Worm (Caenorhabditis elegans) whole organism, young adult: ENCODE measurements around the gene Y45F10B.8.

Experiments
- B0261.1 ChIP-seq: sonication (generic microtip); optimal IDR thresholded peaks from 2 replicates; lab custom pipeline; 2016; ENCODE audit warnings: mild to moderate bottlenecking, missing genetic modification characterization, moderate library complexity, missing compliant biosample characterization
- C17E4.6 ChIP-seq: fragments of 200-800 bp; sonication (Bioruptor generic); IDR thresholded peaks from 2 replicates; pipeline ENCODE4 v1.3.6; 2022; ENCODE audit warnings: missing genetic modification reagents, missing genetic modification characterization, missing compliant biosample characterization
- D2030.7 ChIP-seq: fragments of 200-800 bp; sonication (Bioruptor generic); IDR thresholded peaks from 2 replicates; pipeline ENCODE4 v1.3.6; 2022; ENCODE audit warnings: missing genetic modification reagents, missing genetic modification characterization, missing compliant biosample characterization
- F23B12.7 ChIP-seq: sonication (generic microtip); optimal IDR thresholded peaks from 2 replicates; lab custom pipeline; 2017; ENCODE audit warnings: missing genetic modification characterization, mild to moderate bottlenecking, missing compliant biosample characterization, antibody characterized with exemption, moderate library complexity; ENCODE audit not compliant: insufficient read depth
- F33H1.4 ChIP-seq: fragments of 200-800 bp; sonication (Bioruptor generic); IDR thresholded peaks from 2 replicates; pipeline ENCODE4 v1.3.6; 2022; ENCODE audit warnings: missing genetic modification reagents, missing genetic modification characterization, missing compliant biosample characterization
- F37B4.10 ChIP-seq: fragments of 200-800 bp; sonication (Bioruptor generic); IDR thresholded peaks from 2 replicates; pipeline ENCODE4 v1.3.6; 2022; ENCODE audit warnings: missing genetic modification characterization, missing compliant biosample characterization
- F49E8.2 ChIP-seq: sonication (generic microtip); optimal IDR thresholded peaks from 3 replicates; lab custom pipeline; 2017; ENCODE audit warnings: missing genetic modification characterization, mild to moderate bottlenecking, missing compliant biosample characterization, antibody characterized with exemption, moderate library complexity; ENCODE audit not compliant: insufficient read depth
- F52B5.7 ChIP-seq: sonication (generic microtip); optimal IDR thresholded peaks from 2 replicates; lab custom pipeline; 2016; ENCODE audit warnings: mild to moderate bottlenecking, missing genetic modification characterization, missing compliant biosample characterization
- F57A8.1 ChIP-seq: fragments of 200-800 bp; sonication (Bioruptor generic); optimal IDR thresholded peaks from 2 replicates; lab custom pipeline; 2018; ENCODE audit warnings: mild to moderate bottlenecking, missing genetic modification characterization, moderate library complexity, missing compliant biosample characterization
- Y53F4B.3 ChIP-seq: fragments of 200-800 bp; sonication (Bioruptor generic); IDR thresholded peaks from 2 replicates; pipeline ENCODE4 v1.3.6; 2022; ENCODE audit warnings: missing genetic modification reagents, missing genetic modification characterization, missing compliant biosample characterization
- Y53G8AR.9 ChIP-seq: fragments of 200-800 bp; sonication (Bioruptor generic); conservative IDR thresholded peaks from 2 replicates; pipeline ENCODE4 v1.3.6; 2022; ENCODE audit warnings: missing genetic modification reagents, missing genetic modification characterization, missing compliant biosample characterization
- Y56A3A.18 ChIP-seq: fragments of 200-800 bp; sonication (Bioruptor generic); IDR thresholded peaks from 2 replicates; pipeline ENCODE4 v1.3.6; 2022; ENCODE audit warnings: missing genetic modification reagents, missing genetic modification characterization, missing compliant biosample characterization
- Y95B8A.8 ChIP-seq: fragments of 200-800 bp; sonication (Bioruptor generic); IDR thresholded peaks from 2 replicates; pipeline ENCODE4 v1.3.6; 2022; ENCODE audit warnings: missing genetic modification reagents, missing genetic modification characterization, missing compliant biosample characterization
- akir-1 ChIP-seq: fragments of 200-800 bp; sonication (Bioruptor generic); optimal IDR thresholded peaks from 2 replicates; lab custom pipeline; 2018; ENCODE audit warnings: mild to moderate bottlenecking, missing genetic modification characterization, moderate library complexity, missing compliant biosample characterization
- attf-5 ChIP-seq: fragments of 200-800 bp; sonication (Bioruptor generic); optimal IDR thresholded peaks from 2 replicates; lab custom pipeline; 2018; ENCODE audit warnings: mild to moderate bottlenecking, missing genetic modification characterization, missing compliant biosample characterization
- attf-6 ChIP-seq: fragments of 200-800 bp; sonication (Bioruptor generic); IDR thresholded peaks from 2 replicates; pipeline ENCODE4 v1.3.6; 2022; ENCODE audit warnings: missing genetic modification reagents, missing genetic modification characterization, missing compliant biosample characterization
- bed-2 ChIP-seq: fragments of 200-800 bp; sonication (Bioruptor generic); IDR thresholded peaks from 2 replicates; pipeline ENCODE4 v1.3.6; 2022; ENCODE audit warnings: missing genetic modification reagents, missing genetic modification characterization, missing compliant biosample characterization
- cebp-1 ChIP-seq, 2 experiments: fragments of 200-800 bp in 1 of 2; sonication (Bioruptor generic) in 1 of 2; sonication (generic microtip) in 1 of 2; IDR thresholded peaks in 1 of 2; optimal IDR thresholded peaks in 1 of 2; 2 replicates each; pipeline versions ENCODE4 v1.3.6 to Lab custom; 2017 to 2022; ENCODE audit warnings: missing compliant biosample characterization in 2 of 2, missing genetic modification characterization in 2 of 2, mild to moderate bottlenecking in 1 of 2, missing genetic modification reagents in 1 of 2, moderate library complexity in 1 of 2
- ceh-100 ChIP-seq: fragments of 200-800 bp; sonication (Bioruptor generic); IDR thresholded peaks from 2 replicates; pipeline ENCODE4 v1.3.6; 2022; ENCODE audit warnings: missing genetic modification reagents, missing genetic modification characterization, missing compliant biosample characterization
- ceh-58 ChIP-seq: fragments of 200-800 bp; sonication (Bioruptor generic); IDR thresholded peaks from 2 replicates; pipeline ENCODE4 v1.3.6; 2022; ENCODE audit warnings: missing genetic modification characterization, missing compliant biosample characterization
- ceh-79 ChIP-seq: sonication (generic microtip); optimal IDR thresholded peaks from 2 replicates; lab custom pipeline; 2017; ENCODE audit warnings: mild to moderate bottlenecking, missing genetic modification characterization, missing compliant biosample characterization
- dpff-1 ChIP-seq: sonication (generic microtip); optimal IDR thresholded peaks from 2 replicates; lab custom pipeline; 2017; ENCODE audit warnings: mild to moderate bottlenecking, missing genetic modification characterization, missing compliant biosample characterization
- efl-1 ChIP-seq: fragments of 150-350 bp; optimal IDR thresholded peaks from 2 replicates; lab custom pipeline; 2014; ENCODE audit warnings: missing biosample characterization, missing genetic modification reagents, missing genetic modification characterization
- egl-18 ChIP-seq: fragments of 200-800 bp; sonication (Bioruptor generic); IDR thresholded peaks from 2 replicates; pipeline ENCODE4 v1.3.6; 2022; ENCODE audit warnings: missing genetic modification reagents, missing genetic modification characterization, missing compliant biosample characterization
- egl-44 ChIP-seq: fragments of 200-800 bp; sonication (Bioruptor generic); IDR thresholded peaks from 2 replicates; pipeline ENCODE4 v1.3.6; 2022; ENCODE audit warnings: missing genetic modification reagents, missing genetic modification characterization, missing compliant biosample characterization
- hmg-1.2 ChIP-seq: fragments of 200-800 bp; sonication (Bioruptor generic); IDR thresholded peaks from 2 replicates; pipeline ENCODE4 v1.3.6; 2022; ENCODE audit warnings: missing genetic modification reagents, missing genetic modification characterization, missing compliant biosample characterization
- hmg-20 ChIP-seq: fragments of 200-800 bp; sonication (Bioruptor generic); IDR thresholded peaks from 2 replicates; pipeline ENCODE4 v1.3.6; 2022; ENCODE audit warnings: missing genetic modification reagents, missing genetic modification characterization, missing compliant biosample characterization
- hsf-1 ChIP-seq: fragments of 200-800 bp; sonication (Bioruptor generic); IDR thresholded peaks from 2 replicates; pipeline ENCODE4 v1.3.6; 2022; ENCODE audit warnings: missing genetic modification reagents, missing genetic modification characterization, missing compliant biosample characterization
- let-607 ChIP-seq, 2 experiments: fragments of 200-800 bp in 1 of 2; sonication (Bioruptor generic) in 1 of 2; sonication (generic microtip) in 1 of 2; optimal IDR thresholded peaks; 2 replicates each; lab custom pipeline; 2016 to 2018; ENCODE audit warnings: mild to moderate bottlenecking in 2 of 2, missing compliant biosample characterization in 2 of 2, missing genetic modification characterization in 2 of 2, moderate library complexity in 2 of 2, missing genotype in 1 of 2
- lin-54 ChIP-seq: fragments of 200-800 bp; sonication (Bioruptor generic); optimal IDR thresholded peaks from 2 replicates; lab custom pipeline; 2018; ENCODE audit warnings: mild to moderate bottlenecking, missing genetic modification characterization, missing compliant biosample characterization
- mes-4 ChIP-seq: sonication (generic microtip); optimal IDR thresholded peaks from 2 replicates; lab custom pipeline; 2016; ENCODE audit warnings: missing genotype, missing genetic modification characterization, missing compliant biosample characterization
- rec-8 ChIP-seq, 2 experiments: sonication (generic microtip); optimal IDR thresholded peaks; 2 replicates each; lab custom pipeline; 2016; ENCODE audit warnings: mild to moderate bottlenecking in 2 of 2, missing genetic modification characterization in 2 of 2, missing genetic modification reagents in 2 of 2, missing genotype in 2 of 2, missing biosample characterization in 1 of 2, missing compliant biosample characterization in 1 of 2, moderate library complexity in 1 of 2
- repo-1 ChIP-seq: sonication (generic microtip); optimal IDR thresholded peaks from 2 replicates; lab custom pipeline; 2017; ENCODE audit warnings: mild to moderate bottlenecking, missing genetic modification characterization, missing compliant biosample characterization
- snpc-1.1 ChIP-seq: sonication (generic microtip); optimal IDR thresholded peaks from 2 replicates; lab custom pipeline; 2017; ENCODE audit warnings: missing genetic modification characterization, mild to moderate bottlenecking, missing compliant biosample characterization, antibody characterized with exemption, moderate library complexity, missing genotype, missing genetic modification reagents; ENCODE audit not compliant: insufficient read depth
- snpc-3.4 ChIP-seq: sonication (generic microtip); optimal IDR thresholded peaks from 2 replicates; lab custom pipeline; 2017; ENCODE audit warnings: missing genetic modification characterization, mild to moderate bottlenecking, missing compliant biosample characterization, antibody characterized with exemption, moderate library complexity, missing genotype, missing genetic modification reagents
- snpc-4 ChIP-seq, 5 experiments: fragments of 150-350 bp in 1 of 5; sonication (generic microtip) in 4 of 5; optimal IDR thresholded peaks; 2 replicates each; lab custom pipeline; 2014 to 2018; ENCODE audit warnings: missing genetic modification characterization in 5 of 5, missing biosample characterization in 3 of 5, antibody characterized with exemption in 2 of 5, mild to moderate bottlenecking in 2 of 5, missing compliant biosample characterization in 2 of 5, missing genotype in 2 of 5, moderate library complexity in 2 of 5, missing genetic modification reagents in 1 of 5
- somi-1 ChIP-seq: fragments of 200-800 bp; sonication (Bioruptor generic); optimal IDR thresholded peaks from 2 replicates; lab custom pipeline; 2018; ENCODE audit warnings: mild to moderate bottlenecking, missing genetic modification characterization, missing compliant biosample characterization
- tbp1 ChIP-seq: fragments of 200-800 bp; sonication (Bioruptor generic); optimal IDR thresholded peaks from 2 replicates; lab custom pipeline; 2018; ENCODE audit warnings: mild to moderate bottlenecking, missing genetic modification characterization, missing compliant biosample characterization
- unc-130 ChIP-seq: sonication (generic microtip); optimal IDR thresholded peaks from 2 replicates; lab custom pipeline; 2016; ENCODE audit warnings: missing genetic modification reagents, missing genetic modification characterization, missing compliant biosample characterization
- xnd-1 ChIP-seq: sonication (generic microtip); optimal IDR thresholded peaks from 2 replicates; lab custom pipeline; 2016; ENCODE audit warnings: missing genotype, missing genetic modification reagents, missing genetic modification characterization, missing compliant biosample characterization
- ztf-25 ChIP-seq: fragments of 200-800 bp; sonication (Bioruptor generic); IDR thresholded peaks from 2 replicates; pipeline ENCODE4 v1.3.6; 2022; ENCODE audit warnings: missing genetic modification reagents, missing genetic modification characterization, missing compliant biosample characterization
- ztf-26 ChIP-seq: sonication (generic microtip); optimal IDR thresholded peaks from 2 replicates; lab custom pipeline; 2017; ENCODE audit warnings: missing genetic modification characterization, missing compliant biosample characterization

The Y45F10B.8 gene

ce11 chrIV:13591645-13592044 lies 13.6 kb upstream of the Y45F10B.8 start, which contains the start of gene tsp-5:
TSS of gene tsp-5 (minus strand) at chrIV:13591745.
- TF ChIP-seq Y95B8A.8 (GFP tag; lab: Robert Waterston, UW) (no peak), lin-54 (GFP tag; lab: Kevin White, UChicago) (no peak), F37B4.10 (GFP tag; lab: Robert Waterston, UW) (no peak), egl-18 (no peak), ceh-79 (tag; lab: Kevin White, UChicago) (no peak), ceh-58 (GFP tag; lab: Robert Waterston, UW) (no peak), egl-44 (GFP tag; lab: Robert Waterston, UW) (no peak), repo-1 (tag; lab: Kevin White, UChicago) (no peak), dpff-1 (tag; lab: Kevin White, UChicago) (no peak), let-607 (tag; optimal IDR thresholded peaks at IDR 0.05; lab: Kevin White, UChicago) (no peak), Y56A3A.18 (GFP tag; lab: Robert Waterston, UW) (no peak), mes-4 (no peak), hmg-1.2 (GFP tag; lab: Robert Waterston, UW) (no peak), F52B5.7 (no peak), F23B12.7 (tag; lab: Kevin White, UChicago) (no peak), somi-1 (GFP tag; lab: Kevin White, UChicago) (no peak)

ce11 chrIV:13588544-13589043 lies 10.5 kb upstream of the Y45F10B.8 start, which contains the start of gene sru-9:
TSS of gene sru-9 (plus strand) at chrIV:13588993.
- TF ChIP-seq snpc-4 (GFP tag; optimal IDR thresholded peaks at IDR 0.05; lab: Kevin White, UChicago) (peak; percentile 39), snpc-4 (tag; optimal IDR thresholded peaks at IDR 0.05; lab: Kevin White, UChicago) (peak in 3 of 4 experiments; percentile 35 to 90 (median 78)), hmg-1.2 (GFP tag; lab: Robert Waterston, UW) (peak; percentile 65), attf-6 (GFP tag; lab: Robert Waterston, UW) (peak; percentile 82), snpc-1.1 (tag; lab: Kevin White, UChicago) (peak; percentile 25)

ce11 chrIV:13587175-13587574 lies 9.1 kb upstream of the Y45F10B.8 start, which contains the start of gene Y45F10B.12:
TSS of gene Y45F10B.12 (plus strand) at chrIV:13587475.
- no peak for TF ChIP-seq attf-5 (GFP tag; lab: Kevin White, UChicago)
- TF ChIP-seq hsf-1 (GFP tag; lab: Robert Waterston, UW) = no peak
- TF ChIP-seq ceh-100 (GFP tag; lab: Robert Waterston, UW) = no peak
- TF ChIP-seq D2030.7 (GFP tag; lab: Robert Waterston, UW) = no peak
- no peak for TF ChIP-seq xnd-1
- no peak for TF ChIP-seq ztf-25 (GFP tag; lab: Robert Waterston, UW)
- TF ChIP-seq F33H1.4 (GFP tag; lab: Robert Waterston, UW) = no peak
- TF ChIP-seq rec-8 (tag; optimal IDR thresholded peaks at IDR 0.05; lab: Kevin White, UChicago) = no peak
- TF ChIP-seq unc-130 (GFP tag; lab: Kevin White, UChicago) = no peak
- TF ChIP-seq Y53G8AR.9 (GFP tag; lab: Robert Waterston, UW) = no peak
- no peak for TF ChIP-seq bed-2 (GFP tag; lab: Robert Waterston, UW)
- no peak for TF ChIP-seq tbp1
- no peak for TF ChIP-seq snpc-4 (GFP tag; optimal IDR thresholded peaks at IDR 0.05; lab: Kevin White, UChicago)
- no peak for TF ChIP-seq snpc-4 (tag; optimal IDR thresholded peaks at IDR 0.05; lab: Kevin White, UChicago)
- no peak for TF ChIP-seq Y95B8A.8 (GFP tag; lab: Robert Waterston, UW)
- no peak for TF ChIP-seq efl-1

ce11 chrIV:13584646-13585045 lies 6.6 kb upstream of the Y45F10B.8 start, which contains the start of gene sru-11:
TSS of gene sru-11 (plus strand) at chrIV:13584946.
- TF ChIP-seq akir-1 (GFP tag; lab: Kevin White, UChicago) = no peak
- no peak for TF ChIP-seq Y53F4B.3 (GFP tag; lab: Robert Waterston, UW)
- no peak for TF ChIP-seq hmg-20 (GFP tag; lab: Robert Waterston, UW)
- no peak for TF ChIP-seq snpc-3.4
- TF ChIP-seq B0261.1 = no peak
- TF ChIP-seq F57A8.1 (GFP tag; lab: Kevin White, UChicago) = no peak
- TF ChIP-seq C17E4.6 (GFP tag; lab: Robert Waterston, UW) = no peak
- TF ChIP-seq cebp-1 (GFP tag; IDR thresholded peaks at IDR 0.05; lab: Robert Waterston, UW) = no peak
- TF ChIP-seq cebp-1 (tag; optimal IDR thresholded peaks at IDR 0.05; lab: Kevin White, UChicago) = no peak
- no peak for TF ChIP-seq F49E8.2 (tag; lab: Kevin White, UChicago)
- no peak for TF ChIP-seq ztf-26
